Worm (Caenorhabditis elegans) whole organism, L1 larva: ENCODE measurements around the gene ndab-1.

Experiments used
- alr-1 ChIP-seq: fragments of 200-800 bp; sonication (Bioruptor generic); optimal IDR thresholded peaks from 2 replicates; lab custom pipeline; 2018; ENCODE audit warnings: borderline replicate concordance, mild to moderate bottlenecking, missing genetic modification characterization, missing compliant biosample characterization
- aly-2 ChIP-seq: fragments of 150-350 bp; optimal IDR thresholded peaks from 2 replicates; lab custom pipeline; 2014; ENCODE audit warnings: missing biosample characterization, missing genetic modification characterization
- ama-1 ChIP-seq: fragments of 150-350 bp; optimal IDR thresholded peaks from 2 replicates; lab custom pipeline; 2014
- ceh-82 ChIP-seq, 3 experiments: fragments of 150-350 bp in 1 of 3; sonication (generic microtip) in 2 of 3; optimal IDR thresholded peaks; 2 replicates each; lab custom pipeline; 2014 to 2017; ENCODE audit warnings: missing biosample characterization in 3 of 3, missing genetic modification characterization in 3 of 3
- elt-2 ChIP-seq: sonication (generic microtip); optimal IDR thresholded peaks from 2 replicates; lab custom pipeline; 2016; ENCODE audit warnings: missing genetic modification characterization, mild to moderate bottlenecking, inconsistent platforms, missing compliant biosample characterization, missing genetic modification reagents
- fkh-10 ChIP-seq: sonication (generic microtip); optimal IDR thresholded peaks from 2 replicates; lab custom pipeline; 2017; ENCODE audit warnings: missing biosample characterization, missing genetic modification reagents, missing genetic modification characterization
- fos-1 ChIP-seq: fragments of 150-350 bp; optimal IDR thresholded peaks from 2 replicates; lab custom pipeline; 2014; ENCODE audit warnings: missing biosample characterization, missing genetic modification characterization
- lin-35 ChIP-seq, 2 experiments: fragments of 150-350 bp; optimal IDR thresholded peaks; 2 replicates each; lab custom pipeline; 2014; ENCODE audit warnings: missing biosample characterization in 2 of 2, missing genetic modification characterization in 2 of 2, missing genetic modification reagents in 2 of 2
- lin-39 ChIP-seq: fragments of 150-350 bp; optimal IDR thresholded peaks from 2 replicates; lab custom pipeline; 2014; ENCODE audit warnings: missing biosample characterization, missing genetic modification reagents, missing genetic modification characterization
- lsy-2 ChIP-seq, 2 experiments: fragments of 150-350 bp; optimal IDR thresholded peaks; 2 replicates each; lab custom pipeline; 2014; ENCODE audit warnings: missing biosample characterization in 2 of 2, missing genetic modification characterization in 2 of 2
- mep-1 ChIP-seq: fragments of 150-350 bp; optimal IDR thresholded peaks from 2 replicates; lab custom pipeline; 2014; ENCODE audit warnings: missing biosample characterization, missing genetic modification characterization
- sox-4 ChIP-seq: sonication (generic microtip); optimal IDR thresholded peaks from 2 replicates; lab custom pipeline; 2016; ENCODE audit warnings: missing genetic modification characterization, missing compliant biosample characterization
- unc-86 ChIP-seq: sonication (generic microtip); optimal IDR thresholded peaks from 2 replicates; lab custom pipeline; 2016; ENCODE audit warnings: missing genetic modification characterization, missing compliant biosample characterization

DNA sequence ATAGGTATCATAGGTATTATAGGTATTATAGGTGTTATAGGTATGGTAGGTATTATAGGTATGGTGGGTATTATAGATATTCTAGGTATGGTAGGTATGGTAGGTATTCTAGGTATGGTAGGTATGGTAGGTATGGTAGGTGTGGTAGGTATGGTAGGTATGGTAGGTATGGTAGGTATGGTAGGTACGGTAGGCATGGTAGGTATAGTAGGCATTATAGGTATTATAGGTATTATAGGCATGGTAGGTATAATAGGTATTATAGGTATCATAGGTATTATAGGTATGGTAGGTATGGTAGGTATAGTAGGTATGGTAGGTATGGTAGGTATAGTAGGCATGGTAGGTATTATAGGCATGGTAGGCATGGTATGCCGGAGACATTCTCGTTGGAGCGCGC, 16.4 kb upstream of the ndab-1 start:
- TF ChIP-seq sox-4 (tag; lab: Kevin White, UChicago) (no peak), fkh-10 (GFP tag; lab: Kevin White, UChicago) (no peak), aly-2 (no peak), mep-1 (tag; lab: Kevin White, UChicago) (no peak), lsy-2 (tag; optimal IDR thresholded peaks at IDR 0.05; lab: Kevin White, UChicago) (no peak), alr-1 (no peak), lin-35 (GFP tag; optimal IDR thresholded peaks at IDR 0.05; lab: Kevin White, UChicago) (no peak), elt-2 (tag; lab: Kevin White, UChicago) (no peak), lin-39 (tag; lab: Kevin White, UChicago) (no peak), unc-86 (tag; lab: Kevin White, UChicago) (no peak), ceh-82 (tag; optimal IDR thresholded peaks at IDR 0.05; lab: Kevin White, UChicago) (no peak), ama-1 (no peak), fos-1 (tag; lab: Kevin White, UChicago) (no peak)
